Worm (Caenorhabditis elegans): Measurements from ENCODE around the gene C24A3.1.

C24A3.1 gene

DNA sequence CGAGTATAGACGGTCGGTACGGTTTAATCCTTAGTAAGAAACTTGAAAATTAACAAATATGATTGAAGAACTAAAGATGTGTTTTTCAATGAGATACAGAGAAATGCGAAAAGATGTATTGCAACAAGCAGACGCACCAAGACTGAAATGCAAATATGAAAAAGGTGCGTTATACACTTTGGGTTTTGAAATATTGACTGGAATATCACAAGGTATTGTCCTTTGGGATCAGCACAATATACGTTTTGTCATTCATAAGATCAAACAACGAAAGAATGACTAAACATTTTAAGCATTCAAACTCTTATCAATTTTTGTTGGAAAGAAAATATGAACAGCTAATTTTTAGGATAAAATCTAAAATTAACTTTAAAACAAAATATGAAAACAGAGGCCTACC is 23.9 kb downstream of the C24A3.1 start, which contains the start of gene T25B6.6:
TSS of gene T25B6.6 (minus strand) at position 101 of the 400 bp plus-strand sequence.
- TF ChIP-seq nhr-11 (tag; optimal IDR thresholded peaks at IDR 0.05): no peak
- no peak for TF ChIP-seq ets-4 (tag; optimal IDR thresholded peaks at IDR 0.05)
- TF ChIP-seq lin-11 (tag; optimal IDR thresholded peaks at IDR 0.05): no peak
- TF ChIP-seq tbx-7 (tag; optimal IDR thresholded peaks at IDR 0.05): no peak
- TF ChIP-seq unc-42 (tag; optimal IDR thresholded peaks at IDR 0.05): no peak
- no peak for TF ChIP-seq hlh-15 (tag; optimal IDR thresholded peaks at IDR 0.05)
- no peak for TF ChIP-seq hlh-6 (tag; optimal IDR thresholded peaks at IDR 0.05)
- TF ChIP-seq dmd-4 (tag; optimal IDR thresholded peaks at IDR 0.05; ENCODE audit: borderline replicate concordance): no peak
- TF ChIP-seq ttx-3 (tag; optimal IDR thresholded peaks at IDR 0.05): no peak

DNA sequence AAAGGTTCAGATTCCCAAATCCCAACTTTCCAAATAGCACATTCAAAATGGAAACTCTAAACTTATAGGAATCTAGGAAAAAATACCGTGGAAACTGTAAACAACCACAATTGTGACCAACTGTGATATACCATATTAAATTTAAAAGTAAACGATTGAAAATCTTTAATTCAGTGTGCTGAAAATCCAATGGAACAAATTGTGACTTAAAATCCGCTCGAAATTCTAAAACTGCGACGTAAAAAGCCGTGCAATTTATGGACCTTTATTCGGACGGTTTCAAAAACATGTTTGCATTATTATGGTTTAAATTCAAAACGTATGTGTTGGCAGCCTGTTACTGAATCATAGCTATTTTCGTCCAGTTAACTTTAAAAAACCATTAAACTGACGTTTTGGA is 24.9 kb downstream of the C24A3.1 start:
- TF ChIP-seq ceh-9 (tag; optimal IDR thresholded peaks at IDR 0.05) (no peak), ceh-22 (tag; optimal IDR thresholded peaks at IDR 0.05) (no peak), pha-4 (tag; optimal IDR thresholded peaks at IDR 0.05) (no peak), sdc-2 (tag; optimal IDR thresholded peaks at IDR 0.05) (no peak), gmeb-2 (tag; optimal IDR thresholded peaks at IDR 0.05) (no peak), rnt-1 (tag; optimal IDR thresholded peaks at IDR 0.05) (no peak), ceh-31 (tag; optimal IDR thresholded peaks at IDR 0.05) (no peak), C08G9.2 (tag; optimal IDR thresholded peaks at IDR 0.05) (no peak), fax-1 (tag; optimal IDR thresholded peaks at IDR 0.05) (no peak), zip-5 (tag; optimal IDR thresholded peaks at IDR 0.05) (no peak), pqm-1 (tag; optimal IDR thresholded peaks at IDR 0.05) (no peak), pag-3 (tag; optimal IDR thresholded peaks at IDR 0.05; ENCODE audit: borderline replicate concordance) (no peak), ref-2 (tag; optimal IDR thresholded peaks at IDR 0.05) (no peak)

DNA sequence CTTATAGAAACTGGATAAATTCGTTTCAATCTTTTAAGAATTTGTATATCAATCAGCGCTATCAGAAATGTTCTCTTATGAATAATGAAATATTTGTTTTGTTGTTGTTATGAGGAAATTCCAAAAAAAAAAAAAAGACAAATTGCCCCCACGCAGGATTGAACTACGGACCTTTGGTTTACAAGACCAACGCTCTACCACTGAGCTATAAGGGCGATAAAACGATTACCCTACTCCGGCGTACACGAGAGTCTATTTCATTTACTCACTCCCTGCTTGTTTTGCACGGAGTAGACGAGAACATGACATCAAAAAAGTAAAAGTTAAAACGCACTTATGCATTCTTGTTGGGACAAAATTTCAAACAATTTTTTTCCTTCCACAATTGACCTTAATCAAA is 25.4 kb downstream of the C24A3.1 start:
- no peak for TF ChIP-seq pax-1 (tag; optimal IDR thresholded peaks at IDR 0.05)
- TF ChIP-seq tbx-7 (tag; optimal IDR thresholded peaks at IDR 0.05): no peak
- TF ChIP-seq ceh-31 (tag; optimal IDR thresholded peaks at IDR 0.05): no peak
- TF ChIP-seq madf-2 (tag; optimal IDR thresholded peaks at IDR 0.05): no peak
- TF ChIP-seq unc-86 (tag; optimal IDR thresholded peaks at IDR 0.05): peak; percentile 10
- peak; percentile 41; the same call in 1 of the 2 replicates for TF ChIP-seq unc-3 (GFP tag; conservative IDR thresholded peaks at IDR 0.05)
- TF ChIP-seq unc-3 (tag; optimal IDR thresholded peaks at IDR 0.05): no peak
- TF ChIP-seq hlh-6 (tag; optimal IDR thresholded peaks at IDR 0.05): no peak
- TF ChIP-seq C08G9.2 (tag; optimal IDR thresholded peaks at IDR 0.05): no peak
- peak; percentile 34 for TF ChIP-seq ttx-3 (tag; optimal IDR thresholded peaks at IDR 0.05)
- TF ChIP-seq gmeb-2 (tag; optimal IDR thresholded peaks at IDR 0.05): no peak
- TF ChIP-seq nfya-1 (tag; optimal IDR thresholded peaks at IDR 0.05): no peak
- no peak for TF ChIP-seq ceh-18 (tag; optimal IDR thresholded peaks at IDR 0.05)
- TF ChIP-seq sox-2 (GFP tag; IDR thresholded peaks at IDR 0.05): no peak
- TF ChIP-seq ztf-16 (tag; optimal IDR thresholded peaks at IDR 0.05): peak; percentile 2
- no peak for TF ChIP-seq nhr-11 (tag; optimal IDR thresholded peaks at IDR 0.05)
- no peak for TF ChIP-seq pat-9 (tag; optimal IDR thresholded peaks at IDR 0.05)
- no peak for TF ChIP-seq eyg-1 (tag; optimal IDR thresholded peaks at IDR 0.05)
- no peak for TF ChIP-seq dve-1 (tag; optimal IDR thresholded peaks at IDR 0.05)
- TF ChIP-seq syd-9 (tag; optimal IDR thresholded peaks at IDR 0.05): no peak
- TF ChIP-seq elt-2 (tag; optimal IDR thresholded peaks at IDR 0.05): peak; percentile 33
- peak; percentile 31 for TF ChIP-seq che-1 (tag; optimal IDR thresholded peaks at IDR 0.05)
- TF ChIP-seq lim-6 (tag; optimal IDR thresholded peaks at IDR 0.05): no peak
- TF ChIP-seq T23F11.4 (GFP tag; optimal IDR thresholded peaks at IDR 0.05): no peak
- no peak for TF ChIP-seq C38D4.7 (GFP tag; optimal IDR thresholded peaks at IDR 0.05)
- no peak for TF ChIP-seq ceh-14 (tag; optimal IDR thresholded peaks at IDR 0.05)
- no peak for TF ChIP-seq zip-5 (tag; optimal IDR thresholded peaks at IDR 0.05)
- no peak for TF ChIP-seq pros-1 (tag; optimal IDR thresholded peaks at IDR 0.05)
- TF ChIP-seq elt-4 (tag; optimal IDR thresholded peaks at IDR 0.05): no peak
- no peak for TF ChIP-seq rnt-1 (tag; optimal IDR thresholded peaks at IDR 0.05)
- no peak for TF ChIP-seq ets-4 (tag; optimal IDR thresholded peaks at IDR 0.05)
